Fruit fly (Drosophila melanogaster): Measurements from ENCODE around the gene CG42446.

DNA sequence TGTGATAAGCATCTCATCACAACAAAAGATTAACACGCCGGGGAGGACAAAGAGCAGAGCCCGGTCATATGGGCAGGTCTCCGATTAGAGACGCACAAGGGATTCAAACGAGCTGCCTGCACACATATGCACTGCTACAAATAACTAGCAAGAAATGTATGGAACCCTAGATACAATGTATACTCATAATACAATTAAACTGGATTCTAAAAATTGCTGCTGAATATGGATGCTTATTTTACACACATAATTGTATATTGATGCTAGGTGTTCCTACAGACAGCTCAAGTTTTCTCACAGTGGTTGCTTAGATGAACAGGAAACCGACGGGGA lies 22.9 kb downstream of the CG42446 start:
- TF ChIP-seq CG16779 (GFP tag; IDR thresholded peaks at IDR 0.05): no peak
- TF ChIP-seq pros (GFP tag; optimal IDR thresholded peaks at IDR 0.05): peak; percentile 42
- TF ChIP-seq Sry-β (GFP tag; optimal IDR thresholded peaks at IDR 0.05): no peak
- TF ChIP-seq CG1024 (GFP tag; IDR thresholded peaks at IDR 0.05): no peak; the same call in 1 of the 2 replicates
- no peak for TF ChIP-seq CG2120 (GFP tag; optimal IDR thresholded peaks at IDR 0.05)
- peak; percentile 78 for TF ChIP-seq Spps (tag; optimal IDR thresholded peaks at IDR 0.05)
- peak; percentile 60 for TF ChIP-seq Ssrp (tag; optimal IDR thresholded peaks at IDR 0.05)
- no peak for TF ChIP-seq CTCF (GFP tag; optimal IDR thresholded peaks at IDR 0.05)
- no peak for TF ChIP-seq CG9876 (GFP tag; optimal IDR thresholded peaks at IDR 0.05)
- TF ChIP-seq CG11695 (GFP tag; IDR thresholded peaks at IDR 0.05): no peak
